Fruit fly (Drosophila melanogaster): Measurements from ENCODE around the gene CG11977.

Gene CG11977

dm6 chr3R:8963756-8964342 lies 33.6 kb upstream of the CG11977 start (continued):
- TF ChIP-seq cg (GFP tag; optimal IDR thresholded peaks at IDR 0.05) (no peak), CG7372 (GFP tag; IDR thresholded peaks at IDR 0.05) (0 out of 2 replicates have a peak, but pooled peaks have one; percentile 16), CG17186 (GFP tag; optimal IDR thresholded peaks at IDR 0.05) (no peak), tap (tag; optimal IDR thresholded peaks at IDR 0.05) (peak; percentile 7), CG6689 (GFP tag; IDR thresholded peaks at IDR 0.05) (0 out of 2 replicates have a peak, but pooled peaks have one; percentile 19), CG8765 (GFP tag; IDR thresholded peaks at IDR 0.05) (no peak), CG8924 (tag; optimal IDR thresholded peaks at IDR 0.05) (peak; percentile 35), Dek (tag; optimal IDR thresholded peaks at IDR 0.05) (no peak), CG17829 (tag; optimal IDR thresholded peaks at IDR 0.05) (peak; percentile 32), lab (GFP tag; optimal IDR thresholded peaks at IDR 0.05) (peak; percentile 15), CG9817 (tag; optimal IDR thresholded peaks at IDR 0.05) (no peak), slp2 (GFP tag; optimal IDR thresholded peaks at IDR 0.05) (no peak), Chrac-16 (GFP tag; optimal IDR thresholded peaks at IDR 0.05) (no peak), CG7963 (GFP tag; IDR thresholded peaks at IDR 0.05; ENCODE audit: partially characterized antibody) (no peak), CG4360 (GFP tag; IDR thresholded peaks at IDR 0.05) (peak; percentile 63), gem (tag; optimal IDR thresholded peaks at IDR 0.05) (peak; percentile 67), Usf (GFP tag; optimal IDR thresholded peaks at IDR 0.05) (no peak), Doc2 (GFP tag; IDR thresholded peaks at IDR 0.05) (no peak), CG12391 (tag; optimal IDR thresholded peaks at IDR 0.05) (peak; percentile 53), CG4730 (GFP tag; IDR thresholded peaks at IDR 0.05) (0 out of 2 replicates have a peak, but pooled peaks have one; percentile 35), CG13624 (GFP tag; optimal IDR thresholded peaks at IDR 0.05) (no peak), CG17802 (tag; optimal IDR thresholded peaks at IDR 0.05) (no peak), CG14860 (GFP tag; IDR thresholded peaks at IDR 0.05; ENCODE audit: partially characterized antibody) (no peak), H2.0 (GFP tag; IDR thresholded peaks at IDR 0.05) (peak; percentile 40; the same call in 1 of the 2 replicates), zfh1 (GFP tag; IDR thresholded peaks at IDR 0.05) (0 out of 3 replicates have a peak, but pooled peaks have one; percentile 15), CG1529 (GFP tag; optimal IDR thresholded peaks at IDR 0.05) (peak; percentile 20), oc (tag; optimal IDR thresholded peaks at IDR 0.05) (peak; percentile 64), Ssrp (tag; optimal IDR thresholded peaks at IDR 0.05) (peak; percentile 45), CG10147 (GFP tag; optimal IDR thresholded peaks at IDR 0.05) (no peak), CG17359 (tag; optimal IDR thresholded peaks at IDR 0.05) (peak; percentile 75), ttk (GFP tag; IDR thresholded peaks at IDR 0.05) (peak; percentile 61), CG1603 (tag; optimal IDR thresholded peaks at IDR 0.05) (peak; percentile 64), CG10979 (tag; optimal IDR thresholded peaks at IDR 0.05) (peak; percentile 41), unpg (GFP tag; optimal IDR thresholded peaks at IDR 0.05) (peak; percentile 58), CG1792 (GFP tag; optimal IDR thresholded peaks at IDR 0.05) (no peak), Oaz (GFP tag; IDR thresholded peaks at IDR 0.05) (no peak), dysf (GFP tag; IDR thresholded peaks at IDR 0.05) (0 out of 3 replicates have a peak, but pooled peaks have one; percentile 40), nmo (GFP tag; optimal IDR thresholded peaks at IDR 0.05) (peak; percentile 49), CG33213 (GFP tag; optimal IDR thresholded peaks at IDR 0.05) (no peak), CG8388 (GFP tag; optimal IDR thresholded peaks at IDR 0.05) (peak; percentile 44), CG1832 (GFP tag; optimal IDR thresholded peaks at IDR 0.05) (no peak), dmrt99B (tag; optimal IDR thresholded peaks at IDR 0.05) (peak; percentile 76), Sox100B (GFP tag; optimal IDR thresholded peaks at IDR 0.05) (peak; percentile 18), CG6813 (GFP tag; optimal IDR thresholded peaks at IDR 0.05) (no peak), E2f1 (GFP tag; IDR thresholded peaks at IDR 0.05) (0 out of 2 replicates have a peak, but pooled peaks have one; percentile 8), CG7556 (GFP tag; optimal IDR thresholded peaks at IDR 0.05) (peak; percentile 4), NfI (GFP tag; optimal IDR thresholded peaks at IDR 0.05) (peak; percentile 27), Sin3A (optimal IDR thresholded peaks at IDR 0.05) (no peak), vfl (GFP tag; optimal IDR thresholded peaks at IDR 0.05) (no peak)
